Worm (Caenorhabditis elegans) whole organism, L4 larva: ENCODE data around the gene btb-17.

Experiments
- dmd-6 ChIP-seq: fragments of 200-800 bp; sonication (Bioruptor generic); IDR thresholded peaks from 2 replicates; pipeline ENCODE4 v1.3.6; 2022; ENCODE audit warnings: missing genetic modification reagents, missing genetic modification characterization, missing compliant biosample characterization
- jun-1 ChIP-seq: fragments of 150-350 bp; optimal IDR thresholded peaks from 2 replicates; lab custom pipeline; 2014; ENCODE audit warnings: missing biosample characterization, missing genetic modification reagents, missing genetic modification characterization
- lin-38 ChIP-seq: fragments of 200-800 bp; sonication (Bioruptor generic); IDR thresholded peaks from 2 replicates; pipeline ENCODE4 v1.3.6; 2022; ENCODE audit warnings: missing genetic modification reagents, missing genetic modification characterization, missing compliant biosample characterization
- nhr-10 ChIP-seq: fragments of 150-350 bp; optimal IDR thresholded peaks from 2 replicates; lab custom pipeline; 2014; ENCODE audit warnings: missing biosample characterization, missing genetic modification characterization
- nhr-237 ChIP-seq: sonication (generic microtip); optimal IDR thresholded peaks from 2 replicates; lab custom pipeline; 2017; ENCODE audit warnings: missing biosample characterization, missing genetic modification characterization
- nhr-41 ChIP-seq: fragments of 200-800 bp; sonication (Bioruptor generic); IDR thresholded peaks from 2 replicates; pipeline ENCODE4 v1.3.6; 2022; ENCODE audit warnings: missing genetic modification reagents, missing genetic modification characterization, missing compliant biosample characterization
- nhr-76 ChIP-seq: fragments of 150-350 bp; optimal IDR thresholded peaks from 2 replicates; lab custom pipeline; 2014; ENCODE audit warnings: missing biosample characterization, missing genetic modification characterization
- spr-3 ChIP-seq: fragments of 200-800 bp; sonication (Bioruptor generic); optimal IDR thresholded peaks from 2 replicates; lab custom pipeline; 2018; ENCODE audit warnings: mild to moderate bottlenecking, missing genetic modification characterization, missing compliant biosample characterization
- zfp-3 ChIP-seq: fragments of 200-800 bp; sonication (Bioruptor generic); conservative IDR thresholded peaks from 2 replicates; pipeline ENCODE4 v1.3.6; 2022; ENCODE audit warnings: missing genetic modification reagents, missing genetic modification characterization, missing compliant biosample characterization

DNA sequence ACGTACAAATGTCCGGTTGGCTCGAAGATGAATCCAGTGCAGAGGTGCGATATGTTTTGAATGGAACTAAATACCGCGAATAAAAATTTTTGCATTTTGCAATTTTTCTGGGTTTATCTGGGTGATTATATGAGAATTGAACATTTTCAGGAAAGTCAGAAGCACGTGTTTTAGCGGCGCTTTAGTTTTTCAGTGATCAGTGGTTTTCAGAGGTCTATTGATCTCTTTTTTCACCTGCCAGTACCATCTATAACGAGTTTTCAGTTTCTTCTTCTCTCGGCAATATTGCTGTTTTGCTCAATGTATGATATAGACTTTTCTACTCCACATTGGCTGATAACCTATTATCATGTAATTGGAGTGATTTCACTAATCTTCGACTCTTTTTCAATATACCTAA, 8.1 kb upstream of the btb-17 start, which contains the start of gene sri-63:
- TF ChIP-seq nhr-41 (no peak), jun-1 (tag; lab: Kevin White, UChicago) (no peak), dmd-6 (no peak), nhr-10 (tag; lab: Kevin White, UChicago) (no peak), nhr-76 (tag; lab: Kevin White, UChicago) (no peak), lin-38 (GFP tag; lab: Robert Waterston, UW) (no peak), zfp-3 (GFP tag; lab: Robert Waterston, UW) (no peak), nhr-237 (tag; lab: Kevin White, UChicago) (no peak), spr-3 (GFP tag; lab: Kevin White, UChicago) (no peak)
